Worm (Caenorhabditis elegans): ENCODE results near the gene gfat-1.

The gfat-1 gene

ce11 chrII:11545299-11545951, 49.8 kb downstream of the gfat-1 start, which contains the start of gene dnj-13 (continued):
- TF ChIP-seq let-526 (GFP tag; IDR thresholded peaks at IDR 0.05) (peak; percentile 98), athp-1 (tag; optimal IDR thresholded peaks at IDR 0.05) (peak; percentile 97), mxl-1 (tag; optimal IDR thresholded peaks at IDR 0.05) (no peak), F52B5.7 (tag; optimal IDR thresholded peaks at IDR 0.05) (peak; percentile 95), tlf-1 (GFP tag; optimal IDR thresholded peaks at IDR 0.05) (peak; percentile 96), ceh-79 (tag; optimal IDR thresholded peaks at IDR 0.05) (peak; percentile 98), ets-4 (GFP tag; optimal IDR thresholded peaks at IDR 0.05) (no peak), sdz-38 (tag; optimal IDR thresholded peaks at IDR 0.05) (no peak), fkh-3 (tag; optimal IDR thresholded peaks at IDR 0.05) (peak; percentile 76), egl-18 (GFP tag; IDR thresholded peaks at IDR 0.05) (peak; percentile 92), die-1 (tag; optimal IDR thresholded peaks at IDR 0.05) (peak; percentile 52), pbrm-1 (GFP tag; IDR thresholded peaks at IDR 0.05) (peak; percentile 98), pha-4 (tag; optimal IDR thresholded peaks at IDR 0.05) (peak; percentile 41), somi-1 (GFP tag; optimal IDR thresholded peaks at IDR 0.05) (peak; percentile 90), zfh-2 (GFP tag; conservative IDR thresholded peaks at IDR 0.05) (peak; percentile 86; the same call in 1 of the 2 replicates), ccch-3 (GFP tag; optimal IDR thresholded peaks at IDR 0.05) (no peak), T07F8.4 (tag; optimal IDR thresholded peaks at IDR 0.05) (no peak), hmg-1.2 (GFP tag; IDR thresholded peaks at IDR 0.05) (peak; percentile 79), ama-1 (optimal IDR thresholded peaks at IDR 0.05) (peak; percentile 70), ama-1 (GFP tag; optimal IDR thresholded peaks at IDR 0.05) (peak in 1 of 2 experiments; percentile 28), ZK185.1 (tag; optimal IDR thresholded peaks at IDR 0.05; ENCODE audit: poor library complexity, severe bottlenecking) (peak; percentile 96), lsl-1 (GFP tag; optimal IDR thresholded peaks at IDR 0.05) (peak; percentile 70), ztf-18 (tag; optimal IDR thresholded peaks at IDR 0.05) (peak; percentile 60), lin-54 (GFP tag; optimal IDR thresholded peaks at IDR 0.05) (peak; percentile 93), tbx-9 (tag; optimal IDR thresholded peaks at IDR 0.05; ENCODE audit: borderline replicate concordance) (peak; percentile 87), snpc-3.4 (tag; optimal IDR thresholded peaks at IDR 0.05) (peak; percentile 74), ztf-28 (GFP tag; IDR thresholded peaks at IDR 0.05) (peak; percentile 83; the same call in 1 of the 2 replicates), ceh-91 (GFP tag; IDR thresholded peaks at IDR 0.05) (peak; percentile 83), C17E4.6 (GFP tag; IDR thresholded peaks at IDR 0.05) (peak; percentile 94), ztf-26 (tag; optimal IDR thresholded peaks at IDR 0.05) (peak; percentile 96), let-607 (tag; optimal IDR thresholded peaks at IDR 0.05) (peak; percentile 72 to 86), C06A6.2 (GFP tag; conservative IDR thresholded peaks at IDR 0.05) (peak; percentile 89), Y79H2A.3 (GFP tag; conservative IDR thresholded peaks at IDR 0.05) (peak; percentile 85), xnd-1 (tag; optimal IDR thresholded peaks at IDR 0.05) (no peak), snpc-4 (GFP tag; optimal IDR thresholded peaks at IDR 0.05) (peak; percentile 24), snpc-4 (tag; optimal IDR thresholded peaks at IDR 0.05) (peak in 3 of 4 experiments; percentile 53 to 82 (median 74)), rcor-1 (GFP tag; IDR thresholded peaks at IDR 0.05) (peak; percentile 94), madf-3 (GFP tag; IDR thresholded peaks at IDR 0.05) (peak; percentile 94), Y53G8AR.9 (GFP tag; conservative IDR thresholded peaks at IDR 0.05) (peak; percentile 98), hrde-1 (tag; optimal IDR thresholded peaks at IDR 0.05; ENCODE audit: borderline replicate concordance) (peak; percentile 14), F49E8.2 (tag; optimal IDR thresholded peaks at IDR 0.05; ENCODE audit: insufficient read depth) (peak; percentile 78), F57A8.1 (GFP tag; optimal IDR thresholded peaks at IDR 0.05) (peak; percentile 5), B0261.1 (tag; optimal IDR thresholded peaks at IDR 0.05) (peak; percentile 39), aptf-2 (GFP tag; conservative IDR thresholded peaks at IDR 0.05) (peak; percentile 73), rpc-1 (optimal IDR thresholded peaks at IDR 0.05) (peak; percentile 79), rpc-1 (tag; optimal IDR thresholded peaks at IDR 0.05) (no peak), F22D6.2 (tag; optimal IDR thresholded peaks at IDR 0.05) (peak; percentile 81), F23B12.7 (tag; optimal IDR thresholded peaks at IDR 0.05; ENCODE audit: insufficient read depth) (peak; percentile 87)

Data from whole organism, young adult.